Worm (Caenorhabditis elegans) whole organism, mixed stage, embryonic: ENCODE data around the gene dhs-8.

Experiments used
- ces-1 ChIP-seq: fragments of 150-350 bp; optimal IDR thresholded peaks from 2 replicates; lab custom pipeline; 2014; ENCODE audit warnings: missing biosample characterization, missing genetic modification reagents, missing genetic modification characterization
- drap-1 ChIP-seq: fragments of 200-800 bp; sonication (Bioruptor generic); optimal IDR thresholded peaks from 3 replicates; lab custom pipeline; 2018; ENCODE audit warnings: mild to moderate bottlenecking, missing genetic modification characterization, missing compliant biosample characterization
- lin-13 ChIP-seq: fragments of 150-350 bp; optimal IDR thresholded peaks from 2 replicates; lab custom pipeline; 2014; ENCODE audit warnings: missing biosample characterization, missing genetic modification characterization
- mab-5 ChIP-seq: fragments of 150-350 bp; optimal IDR thresholded peaks from 2 replicates; lab custom pipeline; 2014; ENCODE audit warnings: missing biosample characterization, missing genetic modification characterization
- nhr-76 ChIP-seq: sonication (generic microtip); optimal IDR thresholded peaks from 2 replicates; lab custom pipeline; 2017; ENCODE audit warnings: missing biosample characterization, missing genetic modification characterization
- sem-2 ChIP-seq: fragments of 200-800 bp; sonication (Bioruptor generic); optimal IDR thresholded peaks from 2 replicates; lab custom pipeline; 2018; ENCODE audit warnings: mild to moderate bottlenecking, missing genetic modification characterization, missing compliant biosample characterization
- snpc-4 ChIP-seq: fragments of 150-350 bp; optimal IDR thresholded peaks from 2 replicates; lab custom pipeline; 2014; ENCODE audit warnings: missing biosample characterization, missing genetic modification characterization
- sptf-1 ChIP-seq: sonication (generic microtip); optimal IDR thresholded peaks from 2 replicates; lab custom pipeline; 2017; ENCODE audit warnings: mild to moderate bottlenecking, missing genetic modification characterization, moderate library complexity, missing compliant biosample characterization

DNA sequence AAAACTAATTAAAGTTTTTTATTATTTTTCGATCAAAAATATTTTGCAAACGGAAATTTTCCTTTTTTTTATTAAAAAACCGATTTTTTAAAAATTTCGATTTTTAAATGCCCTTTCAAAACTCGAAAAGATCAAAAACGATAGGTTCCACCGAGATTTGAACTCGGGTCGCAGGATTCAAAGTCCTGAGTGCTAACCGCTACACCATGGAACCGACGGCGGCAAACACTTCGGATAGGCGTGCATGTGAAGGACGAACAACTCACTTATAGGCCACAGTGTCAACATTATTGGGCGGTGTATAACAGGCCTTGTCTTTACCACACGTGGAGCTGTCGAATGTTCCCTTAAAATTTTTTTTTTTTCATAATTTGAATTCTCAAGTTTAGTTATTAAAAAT is 23.1 kb upstream of the dhs-8 start:
- TF ChIP-seq nhr-76 (tag; lab: Kevin White, UChicago) (no peak), snpc-4 (no peak), mab-5 (tag; lab: Kevin White, UChicago) (no peak), drap-1 (GFP tag; lab: Kevin White, UChicago) (peak; percentile 10), lin-13 (tag; lab: Kevin White, UChicago) (no peak), ces-1 (GFP tag; lab: Kevin White, UChicago) (no peak), sem-2 (no peak), sptf-1 (tag; lab: Kevin White, UChicago) (no peak)
